Worm (Caenorhabditis elegans) whole organism, young adult: ENCODE data around the gene R07E3.7.

Experiments used
- B0261.1 ChIP-seq: sonication (generic microtip); optimal IDR thresholded peaks from 2 replicates; lab custom pipeline; 2016; ENCODE audit warnings: mild to moderate bottlenecking, missing genetic modification characterization, moderate library complexity, missing compliant biosample characterization
- C06A6.2 ChIP-seq: fragments of 200-800 bp; sonication (Bioruptor generic); conservative IDR thresholded peaks from 2 replicates; pipeline ENCODE4 v1.3.6; 2022; ENCODE audit warnings: missing genetic modification characterization, missing compliant biosample characterization
- C17E4.6 ChIP-seq: fragments of 200-800 bp; sonication (Bioruptor generic); IDR thresholded peaks from 2 replicates; pipeline ENCODE4 v1.3.6; 2022; ENCODE audit warnings: missing genetic modification reagents, missing genetic modification characterization, missing compliant biosample characterization
- F49E8.2 ChIP-seq: sonication (generic microtip); optimal IDR thresholded peaks from 3 replicates; lab custom pipeline; 2017; ENCODE audit warnings: missing genetic modification characterization, mild to moderate bottlenecking, missing compliant biosample characterization, antibody characterized with exemption, moderate library complexity; ENCODE audit not compliant: insufficient read depth
- K12H6.12 ChIP-seq: fragments of 200-800 bp; sonication (Bioruptor generic); optimal IDR thresholded peaks from 2 replicates; lab custom pipeline; 2018; ENCODE audit warnings: mild to moderate bottlenecking, missing genetic modification characterization, missing compliant biosample characterization
- T07F8.4 ChIP-seq: sonication (generic microtip); optimal IDR thresholded peaks from 2 replicates; lab custom pipeline; 2016; ENCODE audit warnings: mild to moderate bottlenecking, missing genetic modification characterization, moderate library complexity, missing compliant biosample characterization
- attf-6 ChIP-seq: fragments of 200-800 bp; sonication (Bioruptor generic); IDR thresholded peaks from 2 replicates; pipeline ENCODE4 v1.3.6; 2022; ENCODE audit warnings: missing genetic modification reagents, missing genetic modification characterization, missing compliant biosample characterization
- cebp-1 ChIP-seq, 2 experiments: fragments of 200-800 bp in 1 of 2; sonication (Bioruptor generic) in 1 of 2; sonication (generic microtip) in 1 of 2; IDR thresholded peaks in 1 of 2; optimal IDR thresholded peaks in 1 of 2; 2 replicates each; pipeline versions ENCODE4 v1.3.6 to Lab custom; 2017 to 2022; ENCODE audit warnings: missing compliant biosample characterization in 2 of 2, missing genetic modification characterization in 2 of 2, mild to moderate bottlenecking in 1 of 2, missing genetic modification reagents in 1 of 2, moderate library complexity in 1 of 2
- ceh-100 ChIP-seq: fragments of 200-800 bp; sonication (Bioruptor generic); IDR thresholded peaks from 2 replicates; pipeline ENCODE4 v1.3.6; 2022; ENCODE audit warnings: missing genetic modification reagents, missing genetic modification characterization, missing compliant biosample characterization
- ceh-27 ChIP-seq: fragments of 200-800 bp; sonication (Bioruptor generic); optimal IDR thresholded peaks from 2 replicates; lab custom pipeline; 2018; ENCODE audit warnings: mild to moderate bottlenecking, missing genetic modification characterization, moderate library complexity, missing compliant biosample characterization
- dox-1 ChIP-seq: fragments of 200-800 bp; sonication (Bioruptor generic); IDR thresholded peaks from 2 replicates; pipeline ENCODE4 v1.3.6; 2022; ENCODE audit warnings: missing genetic modification reagents, missing genetic modification characterization, missing compliant biosample characterization
- efl-1 ChIP-seq: fragments of 150-350 bp; optimal IDR thresholded peaks from 2 replicates; lab custom pipeline; 2014; ENCODE audit warnings: missing biosample characterization, missing genetic modification reagents, missing genetic modification characterization
- egl-44 ChIP-seq: fragments of 200-800 bp; sonication (Bioruptor generic); IDR thresholded peaks from 2 replicates; pipeline ENCODE4 v1.3.6; 2022; ENCODE audit warnings: missing genetic modification reagents, missing genetic modification characterization, missing compliant biosample characterization
- ekl-4 ChIP-seq: fragments of 200-800 bp; sonication (Bioruptor generic); IDR thresholded peaks from 2 replicates; pipeline ENCODE4 v1.3.6; 2022; ENCODE audit warnings: missing genetic modification reagents, missing genetic modification characterization, missing compliant biosample characterization
- hlh-26 ChIP-seq: fragments of 200-800 bp; sonication (Bioruptor generic); conservative IDR thresholded peaks from 2 replicates; pipeline ENCODE4 v1.3.6; 2022; ENCODE audit warnings: missing genetic modification reagents, missing genetic modification characterization, missing compliant biosample characterization
- hmg-1.2 ChIP-seq: fragments of 200-800 bp; sonication (Bioruptor generic); IDR thresholded peaks from 2 replicates; pipeline ENCODE4 v1.3.6; 2022; ENCODE audit warnings: missing genetic modification reagents, missing genetic modification characterization, missing compliant biosample characterization
- hrde-1 ChIP-seq: sonication (generic microtip); optimal IDR thresholded peaks from 2 replicates; lab custom pipeline; 2016; ENCODE audit warnings: missing genetic modification characterization, mild to moderate bottlenecking, missing compliant biosample characterization, moderate library complexity, missing genotype, missing genetic modification reagents, borderline replicate concordance
- lin-26 ChIP-seq: fragments of 200-800 bp; sonication (Bioruptor generic); IDR thresholded peaks from 2 replicates; pipeline ENCODE4 v1.3.6; 2022; ENCODE audit warnings: missing genetic modification reagents, missing genetic modification characterization, missing compliant biosample characterization
- lin-35 ChIP-seq, 3 experiments: fragments of 150-350 bp in 2 of 3; sonication (generic microtip) in 1 of 3; optimal IDR thresholded peaks; 2 replicates each; lab custom pipeline; 2014 to 2018; ENCODE audit warnings: missing biosample characterization in 3 of 3, missing genetic modification characterization in 3 of 3, missing genetic modification reagents in 3 of 3
- lin-40 ChIP-seq: sonication (generic microtip); optimal IDR thresholded peaks from 2 replicates; lab custom pipeline; 2016; ENCODE audit warnings: missing genetic modification characterization, mild to moderate bottlenecking, missing compliant biosample characterization, missing genotype, missing genetic modification reagents
- madf-3 ChIP-seq: fragments of 200-800 bp; sonication (Bioruptor generic); IDR thresholded peaks from 2 replicates; pipeline ENCODE4 v1.3.6; 2022; ENCODE audit warnings: missing genetic modification reagents, missing genetic modification characterization, missing compliant biosample characterization
- mcd-1 ChIP-seq: fragments of 200-800 bp; sonication (Bioruptor generic); IDR thresholded peaks from 2 replicates; pipeline ENCODE4 v1.3.6; 2022; ENCODE audit warnings: missing genetic modification reagents, missing genetic modification characterization, missing compliant biosample characterization
- mel-28 ChIP-seq: sonication (generic microtip); optimal IDR thresholded peaks from 2 replicates; lab custom pipeline; 2016; ENCODE audit warnings: borderline replicate concordance, mild to moderate bottlenecking, missing genetic modification characterization, missing compliant biosample characterization
- mes-4 ChIP-seq: sonication (generic microtip); optimal IDR thresholded peaks from 2 replicates; lab custom pipeline; 2016; ENCODE audit warnings: missing genotype, missing genetic modification characterization, missing compliant biosample characterization
- mxl-1 ChIP-seq: sonication (generic microtip); optimal IDR thresholded peaks from 2 replicates; lab custom pipeline; 2016; ENCODE audit warnings: missing genetic modification characterization, missing compliant biosample characterization
- nfyb-1 ChIP-seq: fragments of 200-800 bp; sonication (Bioruptor generic); IDR thresholded peaks from 2 replicates; pipeline ENCODE4 v1.3.6; 2022; ENCODE audit warnings: missing genetic modification reagents, missing genetic modification characterization, missing compliant biosample characterization
- rec-8 ChIP-seq, 2 experiments: sonication (generic microtip); optimal IDR thresholded peaks; 2 replicates each; lab custom pipeline; 2016; ENCODE audit warnings: mild to moderate bottlenecking in 2 of 2, missing genetic modification characterization in 2 of 2, missing genetic modification reagents in 2 of 2, missing genotype in 2 of 2, missing biosample characterization in 1 of 2, missing compliant biosample characterization in 1 of 2, moderate library complexity in 1 of 2
- sptf-2 ChIP-seq: fragments of 200-800 bp; sonication (Bioruptor generic); optimal IDR thresholded peaks from 2 replicates; lab custom pipeline; 2018; ENCODE audit warnings: mild to moderate bottlenecking, missing genetic modification characterization, missing compliant biosample characterization
- tbx-9 ChIP-seq: sonication (generic microtip); optimal IDR thresholded peaks from 2 replicates; lab custom pipeline; 2016; ENCODE audit warnings: borderline replicate concordance, missing genetic modification characterization, inconsistent platforms, missing compliant biosample characterization
- unc-130 ChIP-seq: sonication (generic microtip); optimal IDR thresholded peaks from 2 replicates; lab custom pipeline; 2016; ENCODE audit warnings: missing genetic modification reagents, missing genetic modification characterization, missing compliant biosample characterization
- unc-62 ChIP-seq: fragments of 150-350 bp; optimal IDR thresholded peaks from 2 replicates; lab custom pipeline; 2014; ENCODE audit warnings: missing biosample characterization, missing genetic modification reagents, missing genetic modification characterization
- xnd-1 ChIP-seq: sonication (generic microtip); optimal IDR thresholded peaks from 2 replicates; lab custom pipeline; 2016; ENCODE audit warnings: missing genotype, missing genetic modification reagents, missing genetic modification characterization, missing compliant biosample characterization
- zfh-2 ChIP-seq: fragments of 200-800 bp; sonication (Bioruptor generic); conservative IDR thresholded peaks from 2 replicates; pipeline ENCODE4 v1.3.6; 2022; ENCODE audit warnings: missing genetic modification reagents, missing genetic modification characterization, missing compliant biosample characterization
- zim-3 ChIP-seq: sonication (generic microtip); optimal IDR thresholded peaks from 2 replicates; lab custom pipeline; 2017; ENCODE audit warnings: mild to moderate bottlenecking, missing genetic modification characterization, moderate library complexity, missing compliant biosample characterization
- ztf-18 ChIP-seq: sonication (generic microtip); optimal IDR thresholded peaks from 2 replicates; lab custom pipeline; 2016; ENCODE audit warnings: missing genotype, mild to moderate bottlenecking, missing genetic modification characterization, missing compliant biosample characterization
- ztf-26 ChIP-seq: sonication (generic microtip); optimal IDR thresholded peaks from 2 replicates; lab custom pipeline; 2017; ENCODE audit warnings: missing genetic modification characterization, missing compliant biosample characterization

The R07E3.7 gene

DNA sequence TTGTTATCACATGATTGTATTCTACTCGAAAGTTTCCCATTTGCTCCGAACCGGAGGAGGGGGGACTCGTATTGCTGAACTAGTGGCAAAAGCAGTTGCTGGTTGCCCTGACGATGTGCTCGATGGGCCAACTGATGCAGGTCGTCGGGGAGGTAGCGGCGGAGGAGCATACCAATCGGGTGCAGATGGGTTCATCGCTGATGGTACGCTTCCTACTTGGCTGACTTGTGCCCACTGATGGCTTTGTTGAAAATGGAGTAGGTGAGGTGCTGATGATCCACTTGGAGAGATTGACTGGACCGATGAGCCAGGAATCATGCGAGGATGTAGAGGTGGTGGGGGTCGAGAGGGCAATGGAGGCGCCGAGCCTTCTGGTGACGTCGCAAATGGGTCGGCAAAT lies 18.0 kb upstream of the R07E3.7 start:
- TF ChIP-seq mes-4 (tag; lab: Kevin White, UChicago) (no peak), zfh-2 (peak; percentile 77), attf-6 (GFP tag; lab: Robert Waterston, UW) (no peak), madf-3 (GFP tag; lab: Robert Waterston, UW) (0 out of 2 replicates have a peak, but pooled peaks have one; percentile 58), F49E8.2 (tag; lab: Kevin White, UChicago) (no peak), ekl-4 (GFP tag; lab: Robert Waterston, UW) (no peak), mcd-1 (GFP tag; lab: Robert Waterston, UW) (no peak)

DNA sequence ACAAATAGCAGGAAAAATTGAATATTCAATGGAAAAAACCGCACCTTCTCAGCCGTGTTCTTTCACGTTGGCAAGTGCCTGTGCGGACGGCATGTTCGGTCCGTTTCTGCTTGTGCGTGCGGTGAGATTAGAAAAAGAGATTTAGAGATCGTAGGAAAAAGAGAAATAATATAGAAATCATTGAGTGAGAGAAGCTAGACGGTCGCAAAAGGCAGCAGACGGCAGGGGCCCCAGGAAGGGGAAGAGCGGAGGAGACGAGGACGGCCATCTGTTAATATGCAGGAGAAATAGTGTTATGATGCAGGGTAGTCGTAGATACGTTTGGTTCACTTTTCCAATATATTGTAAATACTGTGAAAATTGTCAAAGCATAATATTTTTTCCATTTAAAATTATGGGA lies 17.0 kb upstream of the R07E3.7 start, which contains the start of gene Y49A10A.2:
Gene Y49A10A.2 (minus strand): TSS at position 109 of the 400 bp plus-strand sequence.
- TF ChIP-seq dox-1 (GFP tag; lab: Robert Waterston, UW) (no peak), xnd-1 (no peak), rec-8 (tag; optimal IDR thresholded peaks at IDR 0.05; lab: Kevin White, UChicago) (no peak), lin-26 (GFP tag; lab: Robert Waterston, UW) (no peak), unc-130 (no peak), tbx-9 (tag; lab: Kevin White, UChicago) (no peak), hmg-1.2 (GFP tag; lab: Robert Waterston, UW) (peak; percentile 78), nfyb-1 (GFP tag; lab: Robert Waterston, UW) (0 out of 2 replicates have a peak, but pooled peaks have one; percentile 18), zfh-2 (peak; percentile 41; the same call in 1 of the 2 replicates), lin-35 (GFP tag; optimal IDR thresholded peaks at IDR 0.05; lab: Kevin White, UChicago) (no peak), cebp-1 (GFP tag; IDR thresholded peaks at IDR 0.05; lab: Robert Waterston, UW) (no peak), cebp-1 (tag; optimal IDR thresholded peaks at IDR 0.05; lab: Kevin White, UChicago) (peak; percentile 27), K12H6.12 (tag; lab: Kevin White, UChicago) (peak; percentile 5), zim-3 (tag; lab: Kevin White, UChicago) (no peak)

DNA sequence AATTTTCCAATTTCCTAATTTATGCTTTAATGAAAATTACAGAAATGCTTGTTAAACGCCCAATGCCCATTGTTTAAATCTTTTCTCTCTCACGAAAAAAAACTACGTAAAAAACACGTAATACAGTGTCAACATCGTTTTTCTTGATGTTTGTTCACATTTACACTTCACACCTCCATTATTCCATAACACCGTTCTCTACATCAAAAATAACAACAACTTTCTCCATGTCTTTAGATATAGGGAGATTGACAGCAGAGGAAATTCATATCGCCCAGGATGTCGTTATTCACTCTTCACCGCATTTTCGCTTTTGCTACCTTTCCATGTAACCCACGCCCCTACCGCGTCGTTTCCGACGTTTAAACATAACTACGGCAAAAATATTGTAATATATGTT lies 2.5 kb upstream of the R07E3.7 start, which contains the start of gene efhc-1:
Gene efhc-1 (plus strand): TSS at position 301 of the 400 bp plus-strand sequence.
- TF ChIP-seq ztf-18 (tag; lab: Kevin White, UChicago), result no peak
- no peak for TF ChIP-seq sptf-2 (GFP tag; lab: Kevin White, UChicago)
- TF ChIP-seq lin-40 (tag; lab: Kevin White, UChicago), result no peak
- no peak for TF ChIP-seq ceh-27 (GFP tag; lab: Kevin White, UChicago)
- no peak for TF ChIP-seq B0261.1 (tag; lab: Kevin White, UChicago)
- TF ChIP-seq C17E4.6 (GFP tag; lab: Robert Waterston, UW), result no peak
- TF ChIP-seq, all 124 proteins: peak for 0

DNA sequence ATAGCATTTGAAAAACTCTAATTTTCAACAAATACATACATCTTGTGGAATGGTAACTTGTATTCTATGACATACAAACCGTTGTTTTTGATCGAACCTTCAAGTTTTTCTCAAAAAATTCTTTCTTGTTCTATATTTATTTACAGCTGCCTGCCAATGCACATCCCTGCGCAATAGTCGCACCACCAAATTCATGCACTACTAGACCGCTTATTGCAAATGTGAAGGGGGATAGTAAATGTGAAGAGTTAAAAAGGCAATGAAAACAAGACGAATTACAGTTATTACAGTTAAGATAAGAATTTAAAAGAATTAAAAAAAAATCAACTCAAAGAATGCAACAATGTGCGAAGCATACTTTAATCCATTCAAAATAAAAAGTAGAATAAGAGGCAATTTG lies 1.7 kb downstream of the R07E3.7 start:
- TF ChIP-seq tbx-9 (tag; lab: Kevin White, UChicago) (no peak), B0261.1 (tag; lab: Kevin White, UChicago) (no peak), T07F8.4 (no peak), mel-28 (no peak), hlh-26 (no peak), egl-44 (GFP tag; lab: Robert Waterston, UW) (no peak)

DNA sequence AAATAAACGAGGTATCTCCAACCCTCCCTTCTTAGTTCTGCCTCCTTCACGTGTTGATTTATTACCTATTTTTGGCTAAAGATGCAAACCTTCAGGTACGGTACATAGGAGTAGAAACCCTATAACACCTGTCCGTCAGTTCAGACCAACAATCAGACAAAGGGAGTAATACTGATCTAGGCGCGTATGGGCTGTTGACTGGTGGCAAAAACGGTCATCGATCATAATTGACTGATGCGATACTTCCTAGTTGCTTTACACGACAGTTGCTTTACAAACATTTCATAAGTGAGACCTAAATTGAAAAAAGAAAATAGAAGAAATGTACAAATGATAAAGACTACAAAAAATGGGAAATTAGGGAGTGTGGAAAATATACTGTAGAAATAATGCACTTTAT lies 5.4 kb downstream of the R07E3.7 start:
- TF ChIP-seq efl-1 (GFP tag; lab: Kevin White, UChicago), result no peak
- no peak for TF ChIP-seq hrde-1
- no peak for TF ChIP-seq mxl-1
- TF ChIP-seq F49E8.2 (tag; lab: Kevin White, UChicago), result no peak
- no peak for TF ChIP-seq tbx-9 (tag; lab: Kevin White, UChicago)
- TF ChIP-seq hmg-1.2 (GFP tag; lab: Robert Waterston, UW), result no peak
- TF ChIP-seq unc-62 (GFP tag; lab: Kevin White, UChicago), result no peak
- no peak for TF ChIP-seq ztf-26 (tag; lab: Kevin White, UChicago)
- TF ChIP-seq C06A6.2 (GFP tag; lab: Robert Waterston, UW), result no peak
- no peak for TF ChIP-seq ceh-100 (GFP tag; lab: Robert Waterston, UW)
